Worm (Caenorhabditis elegans) whole organism, midembryonic: Measurements from ENCODE around the gene sql-1.

ENCODE experiments used
- cog-1 ChIP-seq: sonication (generic microtip); optimal IDR thresholded peaks from 2 replicates; lab custom pipeline; 2016; ENCODE audit warnings: missing genetic modification characterization, missing compliant biosample characterization
- flt-1 ChIP-seq: fragments of 200-800 bp; sonication (Bioruptor generic); IDR thresholded peaks from 2 replicates; pipeline ENCODE4 v1.3.6; 2022; ENCODE audit warnings: missing genetic modification characterization, missing compliant biosample characterization
- med-1 ChIP-seq: sonication (generic microtip); optimal IDR thresholded peaks from 2 replicates; lab custom pipeline; 2017; ENCODE audit warnings: missing genetic modification characterization, mild to moderate bottlenecking, missing compliant biosample characterization, antibody characterized with exemption, missing genetic modification reagents; ENCODE audit not compliant: insufficient read depth
- ref-1 ChIP-seq: fragments of 200-800 bp; sonication (Bioruptor generic); conservative IDR thresholded peaks from 2 replicates; pipeline ENCODE4 v1.3.6; 2022; ENCODE audit warnings: missing genetic modification reagents, missing genetic modification characterization, missing compliant biosample characterization
- tab-1 ChIP-seq: fragments of 200-800 bp; sonication (Bioruptor generic); IDR thresholded peaks from 2 replicates; pipeline ENCODE4 v1.3.6; 2022; ENCODE audit warnings: missing genetic modification characterization, missing compliant biosample characterization
- ztf-23 ChIP-seq: fragments of 200-800 bp; sonication (Bioruptor generic); IDR thresholded peaks from 2 replicates; pipeline ENCODE4 v1.3.6; 2022; ENCODE audit warnings: missing genetic modification reagents, missing genetic modification characterization, missing compliant biosample characterization
- ztf-29 ChIP-seq: fragments of 200-800 bp; sonication (Bioruptor generic); IDR thresholded peaks from 2 replicates; pipeline ENCODE4 v1.3.6; 2022; ENCODE audit warnings: missing genetic modification reagents, missing genetic modification characterization, missing compliant biosample characterization

ce11 chrIII:12569870-12570269, 70.5 kb downstream of the sql-1 start:
- TF ChIP-seq ref-1 (GFP tag; lab: Robert Waterston, UW) = no peak
- no peak for TF ChIP-seq med-1 (GFP tag; lab: Kevin White, UChicago)
- TF ChIP-seq flt-1 (GFP tag; lab: Robert Waterston, UW) = no peak
- TF ChIP-seq cog-1 (tag; lab: Kevin White, UChicago) = no peak
- no peak for TF ChIP-seq ztf-29 (GFP tag; lab: Robert Waterston, UW)
- TF ChIP-seq tab-1 = no peak
- no peak for TF ChIP-seq ztf-23 (GFP tag; lab: Robert Waterston, UW)
